Worm (Caenorhabditis elegans) whole organism, young adult: ENCODE data around the gene patr-1.

Experiments
- B0019.2 ChIP-seq: fragments of 200-800 bp; sonication (Bioruptor generic); conservative IDR thresholded peaks from 2 replicates; pipeline ENCODE4 v1.3.6; 2022; ENCODE audit warnings: missing genetic modification reagents, missing genetic modification characterization, missing compliant biosample characterization
- B0261.1 ChIP-seq: sonication (generic microtip); optimal IDR thresholded peaks from 2 replicates; lab custom pipeline; 2016; ENCODE audit warnings: mild to moderate bottlenecking, missing genetic modification characterization, moderate library complexity, missing compliant biosample characterization
- C06A6.2 ChIP-seq: fragments of 200-800 bp; sonication (Bioruptor generic); conservative IDR thresholded peaks from 2 replicates; pipeline ENCODE4 v1.3.6; 2022; ENCODE audit warnings: missing genetic modification characterization, missing compliant biosample characterization
- D2030.7 ChIP-seq: fragments of 200-800 bp; sonication (Bioruptor generic); IDR thresholded peaks from 2 replicates; pipeline ENCODE4 v1.3.6; 2022; ENCODE audit warnings: missing genetic modification reagents, missing genetic modification characterization, missing compliant biosample characterization
- F37B4.10 ChIP-seq: fragments of 200-800 bp; sonication (Bioruptor generic); IDR thresholded peaks from 2 replicates; pipeline ENCODE4 v1.3.6; 2022; ENCODE audit warnings: missing genetic modification characterization, missing compliant biosample characterization
- F39B2.1 ChIP-seq: fragments of 200-800 bp; sonication (Bioruptor generic); IDR thresholded peaks from 2 replicates; pipeline ENCODE4 v1.3.6; 2022; ENCODE audit warnings: missing genetic modification reagents, missing genetic modification characterization, missing compliant biosample characterization
- F49E8.2 ChIP-seq: sonication (generic microtip); optimal IDR thresholded peaks from 3 replicates; lab custom pipeline; 2017; ENCODE audit warnings: missing genetic modification characterization, mild to moderate bottlenecking, missing compliant biosample characterization, antibody characterized with exemption, moderate library complexity; ENCODE audit not compliant: insufficient read depth
- F55B11.4 ChIP-seq: sonication (generic microtip); optimal IDR thresholded peaks from 2 replicates; lab custom pipeline; 2016; ENCODE audit warnings: missing compliant biosample characterization, missing genetic modification characterization, borderline replicate concordance; ENCODE audit not compliant: insufficient read depth
- Y53F4B.3 ChIP-seq: fragments of 200-800 bp; sonication (Bioruptor generic); IDR thresholded peaks from 2 replicates; pipeline ENCODE4 v1.3.6; 2022; ENCODE audit warnings: missing genetic modification reagents, missing genetic modification characterization, missing compliant biosample characterization
- akir-1 ChIP-seq: fragments of 200-800 bp; sonication (Bioruptor generic); optimal IDR thresholded peaks from 2 replicates; lab custom pipeline; 2018; ENCODE audit warnings: mild to moderate bottlenecking, missing genetic modification characterization, moderate library complexity, missing compliant biosample characterization
- aptf-3 ChIP-seq: fragments of 200-800 bp; sonication (Bioruptor generic); IDR thresholded peaks from 2 replicates; pipeline ENCODE4 v1.3.6; 2022; ENCODE audit warnings: missing genetic modification characterization, missing compliant biosample characterization
- attf-3 ChIP-seq: fragments of 200-800 bp; sonication (Bioruptor generic); conservative IDR thresholded peaks from 2 replicates; pipeline ENCODE4 v1.3.6; 2022; ENCODE audit warnings: missing genetic modification reagents, missing genetic modification characterization, missing compliant biosample characterization
- attf-5 ChIP-seq: fragments of 200-800 bp; sonication (Bioruptor generic); optimal IDR thresholded peaks from 2 replicates; lab custom pipeline; 2018; ENCODE audit warnings: mild to moderate bottlenecking, missing genetic modification characterization, missing compliant biosample characterization
- bed-1 ChIP-seq: fragments of 200-800 bp; sonication (Bioruptor generic); IDR thresholded peaks from 2 replicates; pipeline ENCODE4 v1.3.6; 2022; ENCODE audit warnings: missing genetic modification reagents, missing genetic modification characterization, missing compliant biosample characterization
- bed-2 ChIP-seq: fragments of 200-800 bp; sonication (Bioruptor generic); IDR thresholded peaks from 2 replicates; pipeline ENCODE4 v1.3.6; 2022; ENCODE audit warnings: missing genetic modification reagents, missing genetic modification characterization, missing compliant biosample characterization
- ccch-3 ChIP-seq: fragments of 200-800 bp; sonication (Bioruptor generic); optimal IDR thresholded peaks from 2 replicates; lab custom pipeline; 2018; ENCODE audit warnings: mild to moderate bottlenecking, missing genetic modification characterization, missing compliant biosample characterization
- ceh-40 ChIP-seq: fragments of 200-800 bp; sonication (Bioruptor generic); IDR thresholded peaks from 2 replicates; pipeline ENCODE4 v1.3.6; 2022; ENCODE audit warnings: missing genetic modification characterization, missing compliant biosample characterization
- chd-7 ChIP-seq: sonication (generic microtip); optimal IDR thresholded peaks from 2 replicates; lab custom pipeline; 2016; ENCODE audit warnings: mild to moderate bottlenecking, missing genetic modification characterization, moderate library complexity, missing compliant biosample characterization
- efl-1 ChIP-seq: fragments of 150-350 bp; optimal IDR thresholded peaks from 2 replicates; lab custom pipeline; 2014; ENCODE audit warnings: missing biosample characterization, missing genetic modification reagents, missing genetic modification characterization
- egrh-3 ChIP-seq: fragments of 200-800 bp; sonication (Bioruptor generic); IDR thresholded peaks from 2 replicates; pipeline ENCODE4 v1.3.6; 2022; ENCODE audit warnings: missing genetic modification reagents, missing genetic modification characterization, missing compliant biosample characterization
- ets-4 ChIP-seq: fragments of 200-800 bp; sonication (Bioruptor generic); optimal IDR thresholded peaks from 2 replicates; lab custom pipeline; 2018; ENCODE audit warnings: mild to moderate bottlenecking, missing genetic modification characterization, missing compliant biosample characterization
- fkh-3 ChIP-seq: sonication (generic microtip); optimal IDR thresholded peaks from 2 replicates; lab custom pipeline; 2016; ENCODE audit warnings: mild to moderate bottlenecking, missing genetic modification characterization, missing compliant biosample characterization
- hmg-1.2 ChIP-seq: fragments of 200-800 bp; sonication (Bioruptor generic); IDR thresholded peaks from 2 replicates; pipeline ENCODE4 v1.3.6; 2022; ENCODE audit warnings: missing genetic modification reagents, missing genetic modification characterization, missing compliant biosample characterization
- hmg-20 ChIP-seq: fragments of 200-800 bp; sonication (Bioruptor generic); IDR thresholded peaks from 2 replicates; pipeline ENCODE4 v1.3.6; 2022; ENCODE audit warnings: missing genetic modification reagents, missing genetic modification characterization, missing compliant biosample characterization
- hsf-1 ChIP-seq: fragments of 200-800 bp; sonication (Bioruptor generic); IDR thresholded peaks from 2 replicates; pipeline ENCODE4 v1.3.6; 2022; ENCODE audit warnings: missing genetic modification reagents, missing genetic modification characterization, missing compliant biosample characterization
- lin-35 ChIP-seq, 3 experiments: fragments of 150-350 bp in 2 of 3; sonication (generic microtip) in 1 of 3; optimal IDR thresholded peaks; 2 replicates each; lab custom pipeline; 2014 to 2018; ENCODE audit warnings: missing biosample characterization in 3 of 3, missing genetic modification characterization in 3 of 3, missing genetic modification reagents in 3 of 3
- lin-40 ChIP-seq: sonication (generic microtip); optimal IDR thresholded peaks from 2 replicates; lab custom pipeline; 2016; ENCODE audit warnings: missing genetic modification characterization, mild to moderate bottlenecking, missing compliant biosample characterization, missing genotype, missing genetic modification reagents
- lin-54 ChIP-seq: fragments of 200-800 bp; sonication (Bioruptor generic); optimal IDR thresholded peaks from 2 replicates; lab custom pipeline; 2018; ENCODE audit warnings: mild to moderate bottlenecking, missing genetic modification characterization, missing compliant biosample characterization
- lir-1 ChIP-seq: fragments of 200-800 bp; sonication (Bioruptor generic); conservative IDR thresholded peaks from 2 replicates; pipeline ENCODE4 v1.3.6; 2022; ENCODE audit warnings: missing genetic modification reagents, missing genetic modification characterization, missing compliant biosample characterization
- madf-8 ChIP-seq: fragments of 200-800 bp; sonication (Bioruptor generic); conservative IDR thresholded peaks from 2 replicates; pipeline ENCODE4 v1.3.6; 2022; ENCODE audit warnings: missing genetic modification reagents, missing genetic modification characterization, missing compliant biosample characterization
- nfya-1 ChIP-seq: sonication (generic microtip); optimal IDR thresholded peaks from 2 replicates; lab custom pipeline; 2017; ENCODE audit warnings: antibody characterized with exemption, missing compliant biosample characterization, missing genetic modification characterization, borderline replicate concordance; ENCODE audit not compliant: insufficient read depth
- nfyb-1 ChIP-seq: fragments of 200-800 bp; sonication (Bioruptor generic); IDR thresholded peaks from 2 replicates; pipeline ENCODE4 v1.3.6; 2022; ENCODE audit warnings: missing genetic modification reagents, missing genetic modification characterization, missing compliant biosample characterization
- nhr-80 ChIP-seq: sonication (generic microtip); optimal IDR thresholded peaks from 2 replicates; lab custom pipeline; 2016; ENCODE audit warnings: missing genetic modification characterization, missing compliant biosample characterization
- pha-4 ChIP-seq: fragments of 150-350 bp; sonication (generic microtip); optimal IDR thresholded peaks from 2 replicates; lab custom pipeline; 2014; ENCODE audit warnings: missing biosample characterization, missing genetic modification reagents, missing genetic modification characterization
- rec-8 ChIP-seq, 2 experiments: sonication (generic microtip); optimal IDR thresholded peaks; 2 replicates each; lab custom pipeline; 2016; ENCODE audit warnings: mild to moderate bottlenecking in 2 of 2, missing genetic modification characterization in 2 of 2, missing genetic modification reagents in 2 of 2, missing genotype in 2 of 2, missing biosample characterization in 1 of 2, missing compliant biosample characterization in 1 of 2, moderate library complexity in 1 of 2
- snpc-1.3 ChIP-seq: sonication (generic microtip); optimal IDR thresholded peaks from 2 replicates; lab custom pipeline; 2017; ENCODE audit warnings: missing genetic modification characterization, mild to moderate bottlenecking, missing compliant biosample characterization, antibody characterized with exemption, moderate library complexity, missing genotype, missing genetic modification reagents; ENCODE audit not compliant: insufficient read depth
- snpc-3.4 ChIP-seq: sonication (generic microtip); optimal IDR thresholded peaks from 2 replicates; lab custom pipeline; 2017; ENCODE audit warnings: missing genetic modification characterization, mild to moderate bottlenecking, missing compliant biosample characterization, antibody characterized with exemption, moderate library complexity, missing genotype, missing genetic modification reagents
- snpc-4 ChIP-seq, 5 experiments: fragments of 150-350 bp in 1 of 5; sonication (generic microtip) in 4 of 5; optimal IDR thresholded peaks; 2 replicates each; lab custom pipeline; 2014 to 2018; ENCODE audit warnings: missing genetic modification characterization in 5 of 5, missing biosample characterization in 3 of 5, antibody characterized with exemption in 2 of 5, mild to moderate bottlenecking in 2 of 5, missing compliant biosample characterization in 2 of 5, missing genotype in 2 of 5, moderate library complexity in 2 of 5, missing genetic modification reagents in 1 of 5
- tlf-1 ChIP-seq: fragments of 200-800 bp; sonication (Bioruptor generic); optimal IDR thresholded peaks from 2 replicates; lab custom pipeline; 2018; ENCODE audit warnings: mild to moderate bottlenecking, missing genetic modification characterization, missing compliant biosample characterization
- zfh-2 ChIP-seq: fragments of 200-800 bp; sonication (Bioruptor generic); conservative IDR thresholded peaks from 2 replicates; pipeline ENCODE4 v1.3.6; 2022; ENCODE audit warnings: missing genetic modification reagents, missing genetic modification characterization, missing compliant biosample characterization
- ztf-25 ChIP-seq: fragments of 200-800 bp; sonication (Bioruptor generic); IDR thresholded peaks from 2 replicates; pipeline ENCODE4 v1.3.6; 2022; ENCODE audit warnings: missing genetic modification reagents, missing genetic modification characterization, missing compliant biosample characterization
- ztf-3 ChIP-seq: fragments of 200-800 bp; sonication (Bioruptor generic); optimal IDR thresholded peaks from 2 replicates; lab custom pipeline; 2018; ENCODE audit warnings: mild to moderate bottlenecking, missing genetic modification characterization, missing compliant biosample characterization

The patr-1 gene

ce11 chrII:11765506-11766152 lies 12.1 kb downstream of the patr-1 start:
- no peak for TF ChIP-seq chd-7 (tag; lab: Kevin White, UChicago)
- TF ChIP-seq snpc-1.3 (tag; lab: Kevin White, UChicago): no peak
- TF ChIP-seq zfh-2 (GFP tag; lab: Robert Waterston, UW): peak; percentile 88
- peak; percentile 99 for TF ChIP-seq egrh-3 (GFP tag; lab: Robert Waterston, UW)
- TF ChIP-seq pha-4: no peak
- TF ChIP-seq efl-1 (GFP tag; lab: Kevin White, UChicago): no peak
- TF ChIP-seq hsf-1 (GFP tag; lab: Robert Waterston, UW): no peak

- TF ChIP-seq D2030.7 (GFP tag; lab: Robert Waterston, UW): no peak
- no peak for TF ChIP-seq akir-1 (GFP tag; lab: Kevin White, UChicago)
- TF ChIP-seq snpc-3.4 (tag; lab: Kevin White, UChicago): no peak
- TF ChIP-seq bed-1 (GFP tag; lab: Robert Waterston, UW): no peak
- TF ChIP-seq ccch-3: no peak
- TF ChIP-seq hmg-20: no peak
- no peak for TF ChIP-seq F37B4.10 (GFP tag; lab: Robert Waterston, UW)
- TF ChIP-seq ztf-3 (GFP tag; lab: Kevin White, UChicago): no peak
- TF ChIP-seq snpc-4 (GFP tag; optimal IDR thresholded peaks at IDR 0.05; lab: Kevin White, UChicago): no peak
- peak in 1 of 4 experiments; percentile 7 for TF ChIP-seq snpc-4 (tag; optimal IDR thresholded peaks at IDR 0.05; lab: Kevin White, UChicago)
- no peak for TF ChIP-seq ceh-40 (GFP tag; lab: Robert Waterston, UW)
- TF ChIP-seq fkh-3 (tag; lab: Kevin White, UChicago): no peak
- TF ChIP-seq attf-5: peak; percentile 62
- no peak for TF ChIP-seq tlf-1 (GFP tag; lab: Kevin White, UChicago)
- no peak for TF ChIP-seq ztf-25 (GFP tag; lab: Robert Waterston, UW)
- TF ChIP-seq Y53F4B.3 (GFP tag; lab: Robert Waterston, UW): no peak
- peak; percentile 20 for TF ChIP-seq nhr-80 (tag; lab: Kevin White, UChicago)
- no peak for TF ChIP-seq lin-35 (GFP tag; optimal IDR thresholded peaks at IDR 0.05; lab: Kevin White, UChicago)
- no peak for TF ChIP-seq rec-8 (tag; optimal IDR thresholded peaks at IDR 0.05; lab: Kevin White, UChicago)
- no peak for TF ChIP-seq efl-1 (GFP tag; lab: Kevin White, UChicago)
- TF ChIP-seq aptf-3: no peak
- TF ChIP-seq F39B2.1: no peak
- no peak for TF ChIP-seq madf-8 (GFP tag; lab: Robert Waterston, UW)
- TF ChIP-seq snpc-1.3 (tag; lab: Kevin White, UChicago): no peak
- TF ChIP-seq nfya-1 (tag; lab: Kevin White, UChicago): no peak
- TF ChIP-seq B0019.2: no peak
- peak; percentile 7; the same call in 1 of the 2 replicates for TF ChIP-seq hsf-1 (GFP tag; lab: Robert Waterston, UW)
- no peak for TF ChIP-seq B0261.1 (tag; lab: Kevin White, UChicago)
- TF ChIP-seq lin-54 (GFP tag; lab: Kevin White, UChicago): peak; percentile 36
- no peak for TF ChIP-seq F49E8.2 (tag; lab: Kevin White, UChicago)
- TF ChIP-seq F55B11.4 (tag; lab: Kevin White, UChicago): no peak
- TF ChIP-seq hmg-1.2 (GFP tag; lab: Robert Waterston, UW): no peak
- TF ChIP-seq nfyb-1 (GFP tag; lab: Robert Waterston, UW): peak; percentile 77; the same call in 1 of the 2 replicates
- no peak for TF ChIP-seq lir-1 (GFP tag; lab: Robert Waterston, UW)
- no peak for TF ChIP-seq chd-7 (tag; lab: Kevin White, UChicago)
- TF ChIP-seq ets-4 (GFP tag; lab: Kevin White, UChicago): no peak
- TF ChIP-seq C06A6.2 (GFP tag; lab: Robert Waterston, UW): peak; percentile 61
- no peak for TF ChIP-seq lin-40 (tag; lab: Kevin White, UChicago)
- TF ChIP-seq bed-2 (GFP tag; lab: Robert Waterston, UW): no peak
- no peak for TF ChIP-seq attf-3 (GFP tag; lab: Robert Waterston, UW)
Measured at ce11 chrII:11761806-11762512, 15.8 kb downstream of the patr-1 start.
